Worm (Caenorhabditis elegans) whole organism, L4 larva: ENCODE results near the gene egl-36.

Source experiments
- F44E2.7 ChIP-seq: fragments of 200-800 bp; sonication (Bioruptor generic); IDR thresholded peaks from 2 replicates; pipeline ENCODE4 v2.1.2; 2022; ENCODE audit warnings: missing genetic modification characterization, missing compliant biosample characterization
- T26A8.4 ChIP-seq: fragments of 200-800 bp; sonication (Bioruptor generic); IDR thresholded peaks from 2 replicates; pipeline ENCODE4 v1.3.6; 2022; ENCODE audit warnings: missing genetic modification characterization, missing compliant biosample characterization
- Y5F2A.4 ChIP-seq: fragments of 200-800 bp; sonication (Bioruptor generic); optimal IDR thresholded peaks from 2 replicates; lab custom pipeline; 2018; ENCODE audit warnings: mild to moderate bottlenecking, missing genetic modification characterization, missing compliant biosample characterization
- ZK337.2 ChIP-seq: fragments of 200-800 bp; sonication (Bioruptor generic); IDR thresholded peaks from 2 replicates; pipeline ENCODE4 v1.3.6; 2022; ENCODE audit warnings: missing genetic modification reagents, missing genetic modification characterization, missing compliant biosample characterization
- ZK546.5 ChIP-seq, 2 experiments: sonication (generic microtip); optimal IDR thresholded peaks; 2 replicates each; lab custom pipeline; 2017; ENCODE audit warnings: missing biosample characterization in 2 of 2, missing genetic modification characterization in 2 of 2
- aly-2 ChIP-seq: sonication (generic microtip); optimal IDR thresholded peaks from 2 replicates; lab custom pipeline; 2018; ENCODE audit warnings: missing biosample characterization, missing genetic modification characterization
- ama-1 ChIP-seq: fragments of 150-350 bp; optimal IDR thresholded peaks from 2 replicates; lab custom pipeline; 2014; ENCODE audit warnings: inconsistent platforms, mixed read lengths
- ceh-20 ChIP-seq: fragments of 200-800 bp; sonication (Bioruptor generic); IDR thresholded peaks from 2 replicates; pipeline ENCODE4 v1.3.6; 2022; ENCODE audit warnings: missing genetic modification reagents, missing genetic modification characterization, missing compliant biosample characterization
- ceh-28 ChIP-seq: fragments of 150-350 bp; optimal IDR thresholded peaks from 2 replicates; lab custom pipeline; 2014; ENCODE audit warnings: missing biosample characterization, missing genetic modification reagents, missing genetic modification characterization
- ceh-82 ChIP-seq: sonication (generic microtip); optimal IDR thresholded peaks from 2 replicates; lab custom pipeline; 2017; ENCODE audit warnings: missing biosample characterization, missing genetic modification characterization
- ctbp-1 ChIP-seq: fragments of 200-800 bp; sonication (Bioruptor generic); IDR thresholded peaks from 2 replicates; pipeline ENCODE4 v1.3.6; 2022; ENCODE audit warnings: missing genetic modification reagents, missing genetic modification characterization, missing compliant biosample characterization
- daf-8 ChIP-seq: fragments of 200-800 bp; sonication (Bioruptor generic); IDR thresholded peaks from 2 replicates; pipeline ENCODE4 v1.3.6; 2022; ENCODE audit warnings: missing genetic modification characterization, missing compliant biosample characterization
- dmd-6 ChIP-seq: fragments of 200-800 bp; sonication (Bioruptor generic); IDR thresholded peaks from 2 replicates; pipeline ENCODE4 v1.3.6; 2022; ENCODE audit warnings: missing genetic modification reagents, missing genetic modification characterization, missing compliant biosample characterization
- egl-43 ChIP-seq: fragments of 200-800 bp; sonication (Bioruptor generic); IDR thresholded peaks from 2 replicates; pipeline ENCODE4 v1.3.6; 2022; ENCODE audit warnings: missing genetic modification reagents, missing genetic modification characterization, missing compliant biosample characterization
- fos-1 ChIP-seq: fragments of 150-350 bp; optimal IDR thresholded peaks from 2 replicates; lab custom pipeline; 2014; ENCODE audit warnings: missing biosample characterization, missing genetic modification characterization
- hif-1 ChIP-seq, 2 experiments: sonication (generic microtip); optimal IDR thresholded peaks; 2 replicates each; lab custom pipeline; 2016 to 2017; ENCODE audit warnings: missing compliant biosample characterization in 2 of 2, missing genetic modification characterization in 2 of 2, missing genetic modification reagents in 2 of 2, missing genotype in 2 of 2, mild to moderate bottlenecking in 1 of 2
- hlh-11 ChIP-seq: fragments of 200-800 bp; sonication (Bioruptor generic); optimal IDR thresholded peaks from 2 replicates; lab custom pipeline; 2018; ENCODE audit warnings: mild to moderate bottlenecking, missing genetic modification characterization, missing compliant biosample characterization
- lim-7 ChIP-seq: fragments of 200-800 bp; sonication (Bioruptor generic); IDR thresholded peaks from 2 replicates; pipeline ENCODE4 v1.3.6; 2022; ENCODE audit warnings: missing genetic modification characterization, missing compliant biosample characterization
- mes-2 ChIP-seq: sonication (generic microtip); optimal IDR thresholded peaks from 2 replicates; lab custom pipeline; 2016; ENCODE audit warnings: missing genotype, mild to moderate bottlenecking, missing genetic modification characterization, missing compliant biosample characterization; ENCODE audit not compliant: poor library complexity, severe bottlenecking
- mxl-2 ChIP-seq: fragments of 200-800 bp; sonication (Bioruptor generic); conservative IDR thresholded peaks from 2 replicates; pipeline ENCODE4 v1.3.6; 2022; ENCODE audit warnings: missing genetic modification reagents, missing genetic modification characterization, missing compliant biosample characterization
- nhr-102 ChIP-seq: sonication (generic microtip); optimal IDR thresholded peaks from 2 replicates; lab custom pipeline; 2016; ENCODE audit warnings: mild to moderate bottlenecking, missing genetic modification characterization, moderate library complexity, missing compliant biosample characterization
- nhr-11 ChIP-seq: fragments of 150-350 bp; optimal IDR thresholded peaks from 2 replicates; lab custom pipeline; 2014; ENCODE audit warnings: missing biosample characterization, missing genetic modification characterization
- nhr-111 ChIP-seq: fragments of 200-800 bp; sonication (Bioruptor generic); optimal IDR thresholded peaks from 2 replicates; lab custom pipeline; 2018; ENCODE audit warnings: mild to moderate bottlenecking, missing genetic modification characterization, missing compliant biosample characterization
- nhr-6 ChIP-seq: fragments of 150-350 bp; optimal IDR thresholded peaks from 2 replicates; lab custom pipeline; 2014; ENCODE audit warnings: missing biosample characterization, missing genetic modification characterization
- saeg-2 ChIP-seq: fragments of 200-800 bp; sonication (Bioruptor generic); IDR thresholded peaks from 2 replicates; pipeline ENCODE4 v1.3.6; 2022; ENCODE audit warnings: missing genetic modification reagents, missing genetic modification characterization, missing compliant biosample characterization
- sdz-12 ChIP-seq: fragments of 200-800 bp; sonication (Bioruptor generic); optimal IDR thresholded peaks from 2 replicates; lab custom pipeline; 2018; ENCODE audit warnings: mild to moderate bottlenecking, missing genetic modification characterization, missing compliant biosample characterization
- set-16 ChIP-seq: fragments of 200-800 bp; sonication (Bioruptor generic); IDR thresholded peaks from 2 replicates; pipeline ENCODE4 v1.3.6; 2022; ENCODE audit warnings: missing genetic modification reagents, missing genetic modification characterization, missing compliant biosample characterization
- vab-7 ChIP-seq: fragments of 200-800 bp; sonication (Bioruptor generic); IDR thresholded peaks from 2 replicates; pipeline ENCODE4 v1.3.6; 2022; ENCODE audit warnings: missing genetic modification reagents, missing genetic modification characterization, missing compliant biosample characterization
- zfp-2 ChIP-seq: sonication (generic microtip); optimal IDR thresholded peaks from 2 replicates; lab custom pipeline; 2016; ENCODE audit warnings: mild to moderate bottlenecking, missing genetic modification characterization, missing compliant biosample characterization
- ztf-7 ChIP-seq: fragments of 150-350 bp; optimal IDR thresholded peaks from 2 replicates; lab custom pipeline; 2014; ENCODE audit warnings: missing biosample characterization, missing genetic modification characterization

The egl-36 gene

ce11 chrX:10780542-10781266, 46.6 kb downstream of the egl-36 start (continued):
- TF ChIP-seq saeg-2 = 0 out of 2 replicates have a peak, but pooled peaks have one; percentile 44
- peak; percentile 2 for TF ChIP-seq mes-2
- no peak for TF ChIP-seq F44E2.7
- no peak for TF ChIP-seq ctbp-1 (GFP tag; lab: Robert Waterston, UW)
- peak; percentile 71 for TF ChIP-seq egl-43 (GFP tag; lab: Robert Waterston, UW)
- TF ChIP-seq hlh-11 (tag; lab: Kevin White, UChicago) = peak; percentile 52
- TF ChIP-seq aly-2 = no peak

- TF ChIP-seq vab-7 (no peak), hif-1 (tag; optimal IDR thresholded peaks at IDR 0.05; lab: Kevin White, UChicago) (no peak), dmd-6 (GFP tag; lab: Robert Waterston, UW) (no peak), sdz-12 (GFP tag; lab: Kevin White, UChicago) (no peak), ceh-28 (tag; lab: Kevin White, UChicago) (no peak), nhr-6 (tag; lab: Kevin White, UChicago) (no peak), daf-8 (GFP tag; lab: Robert Waterston, UW) (no peak), ceh-20 (GFP tag; lab: Robert Waterston, UW) (no peak), ztf-7 (tag; lab: Kevin White, UChicago) (no peak), mxl-2 (GFP tag; lab: Robert Waterston, UW) (no peak), nhr-102 (tag; lab: Kevin White, UChicago) (no peak), ceh-82 (tag; lab: Kevin White, UChicago) (no peak), nhr-111 (GFP tag; lab: Kevin White, UChicago) (no peak), F44E2.7 (no peak), zfp-2 (tag; lab: Kevin White, UChicago) (no peak), aly-2 (no peak), nhr-11 (tag; lab: Kevin White, UChicago) (no peak), set-16 (GFP tag; lab: Robert Waterston, UW) (no peak), T26A8.4 (GFP tag; lab: Robert Waterston, UW) (no peak)
- TF ChIP-seq, all 104 proteins: peak for 0
These were observed 49.7 kb downstream of the egl-36 start, which contains the start of gene clc-4 for ce11 chrX:10783822-10784221. clc-4 (minus strand) TSS chrX:10783922.

ce11 chrX:10787203-10787602, 53.1 kb downstream of the egl-36 start, which contains the start of gene ttr-14:
ttr-14 (plus strand) TSS chrX:10787503.
- TF ChIP-seq nhr-6 (tag; lab: Kevin White, UChicago) (no peak), aly-2 (no peak), ZK546.5 (tag; optimal IDR thresholded peaks at IDR 0.05; lab: Kevin White, UChicago) (no peak), lim-7 (GFP tag; lab: Robert Waterston, UW) (no peak), ama-1 (no peak), ZK337.2 (GFP tag; lab: Robert Waterston, UW) (no peak), sdz-12 (GFP tag; lab: Kevin White, UChicago) (no peak), mes-2 (no peak), F44E2.7 (no peak), saeg-2 (no peak)

- TF ChIP-seq fos-1 (no peak), Y5F2A.4 (GFP tag; lab: Kevin White, UChicago) (no peak)
These were observed 58.3 kb downstream of the egl-36 start, which contains the start of gene vap-2 for ce11 chrX:10792435-10792834. vap-2 (minus strand) TSS chrX:10792535.
